Worm (Caenorhabditis elegans) whole organism, L2 larva: Measurements from ENCODE around the gene F25H9.6.
A peak's percentile ranks its signal among the peaks of the same experiment; 100 is the strongest.

Source experiments
- ama-1 ChIP-seq: fragments of 150-350 bp; optimal IDR thresholded peaks from 2 replicates; lab custom pipeline; 2018; ENCODE audit warnings: inconsistent platforms
- lin-13 ChIP-seq: fragments of 150-350 bp; optimal IDR thresholded peaks from 2 replicates; lab custom pipeline; 2014; ENCODE audit warnings: missing biosample characterization, missing genetic modification reagents, missing genetic modification characterization
- nhr-11 ChIP-seq: fragments of 150-350 bp; optimal IDR thresholded peaks from 2 replicates; lab custom pipeline; 2014; ENCODE audit warnings: missing biosample characterization, missing genetic modification characterization
- nhr-23 ChIP-seq: fragments of 150-350 bp; optimal IDR thresholded peaks from 2 replicates; lab custom pipeline; 2014; ENCODE audit warnings: missing biosample characterization, missing genetic modification reagents, missing genetic modification characterization
- skn-1 ChIP-seq: sonication (generic microtip); optimal IDR thresholded peaks from 2 replicates; lab custom pipeline; 2017; ENCODE audit warnings: missing biosample characterization, missing genetic modification characterization
- unc-62 ChIP-seq: fragments of 150-350 bp; optimal IDR thresholded peaks from 2 replicates; lab custom pipeline; 2014; ENCODE audit warnings: missing biosample characterization, missing genetic modification reagents, missing genetic modification characterization
- ztf-4 ChIP-seq: fragments of 150-350 bp; optimal IDR thresholded peaks from 2 replicates; lab custom pipeline; 2014; ENCODE audit warnings: missing biosample characterization, missing genetic modification characterization

- TF ChIP-seq ama-1 (peak; percentile 34), nhr-23 (tag; lab: Kevin White, UChicago) (no peak), skn-1 (peak; percentile 69), ztf-4 (tag; lab: Kevin White, UChicago) (peak; percentile 1), unc-62 (GFP tag; lab: Kevin White, UChicago) (no peak), nhr-11 (no peak), lin-13 (GFP tag; lab: Kevin White, UChicago) (no peak)
Observed at ce11 chrV:13464123-13464522, 4.0 kb downstream of the F25H9.6 start.
